Worm (Caenorhabditis elegans) whole organism, L1 larva: ENCODE data around the gene fip-4.

Source experiments
- alr-1 ChIP-seq: fragments of 200-800 bp; sonication (Bioruptor generic); optimal IDR thresholded peaks from 2 replicates; lab custom pipeline; 2018; ENCODE audit warnings: borderline replicate concordance, mild to moderate bottlenecking, missing genetic modification characterization, missing compliant biosample characterization
- ceh-82 ChIP-seq, 3 experiments: fragments of 150-350 bp in 1 of 3; sonication (generic microtip) in 2 of 3; optimal IDR thresholded peaks; 2 replicates each; lab custom pipeline; 2014 to 2017; ENCODE audit warnings: missing biosample characterization in 3 of 3, missing genetic modification characterization in 3 of 3
- dpl-1 ChIP-seq, 3 experiments: fragments of 150-350 bp in 2 of 3; sonication (generic microtip) in 1 of 3; optimal IDR thresholded peaks; 2 replicates each; lab custom pipeline; 2014 to 2017; ENCODE audit warnings: missing biosample characterization in 3 of 3, missing genetic modification characterization in 3 of 3, missing genetic modification reagents in 3 of 3
- elt-2 ChIP-seq: sonication (generic microtip); optimal IDR thresholded peaks from 2 replicates; lab custom pipeline; 2016; ENCODE audit warnings: missing genetic modification characterization, mild to moderate bottlenecking, inconsistent platforms, missing compliant biosample characterization, missing genetic modification reagents
- fkh-10 ChIP-seq: sonication (generic microtip); optimal IDR thresholded peaks from 2 replicates; lab custom pipeline; 2017; ENCODE audit warnings: missing biosample characterization, missing genetic modification reagents, missing genetic modification characterization
- lin-39 ChIP-seq: fragments of 150-350 bp; optimal IDR thresholded peaks from 2 replicates; lab custom pipeline; 2014; ENCODE audit warnings: missing biosample characterization, missing genetic modification reagents, missing genetic modification characterization
- lsy-2 ChIP-seq, 2 experiments: fragments of 150-350 bp; optimal IDR thresholded peaks; 2 replicates each; lab custom pipeline; 2014; ENCODE audit warnings: missing biosample characterization in 2 of 2, missing genetic modification characterization in 2 of 2
- nhr-76 ChIP-seq: sonication (generic microtip); optimal IDR thresholded peaks from 2 replicates; lab custom pipeline; 2017; ENCODE audit warnings: missing biosample characterization, missing genetic modification characterization
- nhr-77 ChIP-seq: fragments of 150-350 bp; optimal IDR thresholded peaks from 2 replicates; lab custom pipeline; 2014; ENCODE audit warnings: missing biosample characterization, missing genetic modification characterization
- sup-37 ChIP-seq: fragments of 200-800 bp; sonication (Bioruptor generic); optimal IDR thresholded peaks from 2 replicates; lab custom pipeline; 2018; ENCODE audit warnings: mild to moderate bottlenecking, missing genetic modification characterization, missing compliant biosample characterization
- swsn-7 ChIP-seq: sonication (generic microtip); optimal IDR thresholded peaks from 2 replicates; lab custom pipeline; 2016; ENCODE audit warnings: missing genetic modification characterization, missing compliant biosample characterization
- zag-1 ChIP-seq: fragments of 150-350 bp; optimal IDR thresholded peaks from 2 replicates; lab custom pipeline; 2014; ENCODE audit warnings: missing biosample characterization, missing genetic modification characterization
- ztf-11 ChIP-seq, 2 experiments: sonication (generic microtip); optimal IDR thresholded peaks; 2 replicates each; lab custom pipeline; 2016 to 2017; ENCODE audit warnings: missing genetic modification characterization in 2 of 2, missing biosample characterization in 1 of 2, missing compliant biosample characterization in 1 of 2

DNA sequence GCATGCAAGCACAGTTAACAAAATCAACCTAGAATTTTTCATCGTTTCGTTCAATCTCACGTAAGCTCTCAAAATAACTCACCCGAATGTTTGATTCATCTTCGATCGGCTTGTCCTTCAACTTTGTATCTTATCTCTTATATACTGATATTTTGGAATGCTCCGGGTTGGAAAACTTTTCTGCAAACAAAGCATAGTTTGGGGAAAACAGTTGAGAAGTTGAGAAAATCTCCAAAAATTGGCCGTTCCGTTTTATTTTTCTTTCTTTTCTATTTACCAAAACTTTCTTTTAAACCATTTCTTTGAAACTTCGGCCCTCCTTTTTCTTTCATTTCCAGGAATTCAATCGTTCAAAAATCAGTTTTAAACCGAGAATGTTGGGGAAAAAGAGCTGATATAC, 8.4 kb downstream of the fip-4 start, which contains the start of gene F41E6.15:
- TF ChIP-seq ztf-11 (tag; optimal IDR thresholded peaks at IDR 0.05; lab: Kevin White, UChicago) (no peak), fkh-10 (no peak), lin-39 (tag; lab: Kevin White, UChicago) (no peak), nhr-76 (tag; lab: Kevin White, UChicago) (no peak), elt-2 (no peak), nhr-77 (tag; lab: Kevin White, UChicago) (no peak), lsy-2 (tag; optimal IDR thresholded peaks at IDR 0.05; lab: Kevin White, UChicago) (no peak), ceh-82 (tag; optimal IDR thresholded peaks at IDR 0.05; lab: Kevin White, UChicago) (no peak), dpl-1 (GFP tag; optimal IDR thresholded peaks at IDR 0.05; lab: Kevin White, UChicago) (no peak), zag-1 (tag; lab: Kevin White, UChicago) (no peak), alr-1 (tag; lab: Kevin White, UChicago) (no peak), swsn-7 (tag; lab: Kevin White, UChicago) (no peak), sup-37 (GFP tag; lab: Kevin White, UChicago) (no peak)
